Fruit fly (Drosophila melanogaster) Kc167 (cell line): Measurements from ENCODE around the gene CG46456.

Experiments used
- Myc ChIP-seq: fragments of >200 bp; optimal IDR thresholded peaks from 2 replicates; lab custom pipeline; 2017; ENCODE audit warnings: missing external identifiers
- Sin3A ChIP-seq: fragments of >200 bp; optimal IDR thresholded peaks from 2 replicates; lab custom pipeline; 2018; ENCODE audit warnings: missing external identifiers
- h ChIP-seq: fragments of >200 bp; optimal IDR thresholded peaks from 3 replicates; lab custom pipeline; 2018; ENCODE audit warnings: missing external identifiers
- insv ChIP-seq: fragments of >200 bp; optimal IDR thresholded peaks from 3 replicates; lab custom pipeline; 2018; ENCODE audit warnings: missing external identifiers
- psq ChIP-seq: fragments of >200 bp; optimal IDR thresholded peaks from 2 replicates; lab custom pipeline; 2017; ENCODE audit warnings: missing external identifiers
- ttk ChIP-seq: sonication (Bioruptor generic); optimal IDR thresholded peaks from 2 replicates; lab custom pipeline; 2017; ENCODE audit warnings: missing external identifiers

dm6 chr3L:5356050-5356967 lies 1.2 kb upstream of the CG46456 start:
- no peak for TF ChIP-seq insv (lab: Kevin White, UChicago)
- no peak for TF ChIP-seq h (lab: Kevin White, UChicago)
- no peak for TF ChIP-seq ttk (lab: Kevin White, UChicago)
- no peak for TF ChIP-seq Sin3A
- no peak for TF ChIP-seq psq (lab: Kevin White, UChicago)
- no peak for TF ChIP-seq Myc (lab: Kevin White, UChicago)
